Fruit fly (Drosophila melanogaster) whole organism, prepupa: Measurements from ENCODE around the gene PolI.

Source experiments
- Blimp-1 ChIP-seq: fragments of 200-800 bp; sonication (Bioruptor generic); optimal IDR thresholded peaks from 3 replicates; lab custom pipeline; 2017; ENCODE audit warnings: missing biosample characterization, missing genetic modification characterization, mild to moderate bottlenecking, moderate library complexity, missing genetic modification reagents
- CG11294 ChIP-seq: fragments of 200-800 bp; sonication (Bioruptor generic); IDR thresholded peaks from 2 replicates; pipeline ENCODE4 v1.3.6; 2022; ENCODE audit warnings: missing biosample characterization, missing genetic modification characterization
- CG8119 ChIP-seq: fragments of 200-800 bp; sonication (Bioruptor generic); IDR thresholded peaks from 3 replicates; pipeline ENCODE4 v1.3.6; 2022; ENCODE audit warnings: missing biosample characterization, missing genetic modification characterization
- Eip93F ChIP-seq: fragments of 200-800 bp; sonication (Bioruptor generic); optimal IDR thresholded peaks from 2 replicates; lab custom pipeline; 2016; ENCODE audit warnings: missing biosample characterization, mild to moderate bottlenecking, missing genetic modification characterization
- Met ChIP-seq: fragments of 200-800 bp; sonication (Bioruptor generic); optimal IDR thresholded peaks from 3 replicates; lab custom pipeline; 2016; ENCODE audit warnings: missing biosample characterization, missing genetic modification characterization
- net ChIP-seq: fragments of 200-800 bp; sonication (Bioruptor generic); optimal IDR thresholded peaks from 3 replicates; lab custom pipeline; 2016; ENCODE audit warnings: missing biosample characterization, missing genetic modification characterization
- ss ChIP-seq, 2 experiments: fragments of 200-800 bp; sonication (Bioruptor generic); optimal IDR thresholded peaks; 2 replicates in 1 of 2; 3 replicates in 1 of 2; lab custom pipeline; 2017 to 2018; ENCODE audit warnings: mild to moderate bottlenecking in 2 of 2, missing biosample characterization in 2 of 2, missing genetic modification characterization in 2 of 2, moderate library complexity in 1 of 2
- svp ChIP-seq: fragments of 200-800 bp; sonication (Bioruptor generic); peaks from one replicate; lab custom pipeline; 2016; ENCODE audit warnings: missing biosample characterization, missing genetic modification characterization

dm6 chr3R:8193120-8193519 is 40.2 kb upstream of the PolI start:
- TF ChIP-seq net (GFP tag; lab: Kevin White, UChicago), result no peak
- TF ChIP-seq Met, result no peak
- TF ChIP-seq Blimp-1 (GFP tag; lab: Kevin White, UChicago), result no peak
- TF ChIP-seq CG8119 (GFP tag; lab: Robert Waterston, UW), result no peak
- TF ChIP-seq svp (GFP tag; lab: Kevin White, UChicago), result no peak
- no peak for TF ChIP-seq Eip93F (GFP tag; lab: Kevin White, UChicago)
- no peak for TF ChIP-seq CG11294 (GFP tag; lab: Robert Waterston, UW)
- TF ChIP-seq ss (GFP tag; optimal IDR thresholded peaks at IDR 0.05; lab: Kevin White, UChicago), result no peak
